Worm (Caenorhabditis elegans) whole organism, L1 larva: ENCODE measurements around the gene madf-5.

Source experiments
- alr-1 ChIP-seq: fragments of 200-800 bp; sonication (Bioruptor generic); optimal IDR thresholded peaks from 2 replicates; lab custom pipeline; 2018; ENCODE audit warnings: borderline replicate concordance, mild to moderate bottlenecking, missing genetic modification characterization, missing compliant biosample characterization
- ceh-63 ChIP-seq: fragments of 200-800 bp; sonication (Bioruptor generic); optimal IDR thresholded peaks from 2 replicates; lab custom pipeline; 2018; ENCODE audit warnings: mild to moderate bottlenecking, missing genetic modification characterization, missing compliant biosample characterization
- isw-1 ChIP-seq: fragments of 200-800 bp; sonication (Bioruptor generic); IDR thresholded peaks from 2 replicates; pipeline ENCODE4 v1.3.6; 2022; ENCODE audit warnings: missing genetic modification characterization, missing compliant biosample characterization
- mdl-1 ChIP-seq, 2 experiments: fragments of 150-350 bp; optimal IDR thresholded peaks; 2 replicates each; lab custom pipeline; 2014 to 2017; ENCODE audit warnings: missing biosample characterization in 2 of 2, missing genetic modification characterization in 2 of 2, inconsistent platforms in 1 of 2

ce11 chrII:14567811-14568210 is 5.6 kb upstream of the madf-5 start:
- no peak for TF ChIP-seq alr-1 (tag; lab: Kevin White, UChicago)
- TF ChIP-seq ceh-63 (GFP tag; lab: Kevin White, UChicago): no peak
- TF ChIP-seq isw-1 (GFP tag; lab: Robert Waterston, UW): no peak
- TF ChIP-seq mdl-1 (tag; optimal IDR thresholded peaks at IDR 0.05; lab: Kevin White, UChicago): no peak
